Worm (Caenorhabditis elegans): ENCODE results near the gene F11D11.22.

F11D11.22 gene

ce11 chrV:18729324-18729924, 32.7 kb upstream of the F11D11.22 start, which contains the start of gene asp-19:
Gene asp-19 (minus strand): TSS chrV:18729374.
- TF ChIP-seq daf-12 (tag; optimal IDR thresholded peaks at IDR 0.05): no peak
- no peak for TF ChIP-seq hmg-11 (tag; optimal IDR thresholded peaks at IDR 0.05)
- no peak for TF ChIP-seq elt-3 (tag; optimal IDR thresholded peaks at IDR 0.05)
- TF ChIP-seq tbx-2 (tag; optimal IDR thresholded peaks at IDR 0.05): no peak
- TF ChIP-seq zag-1 (tag; optimal IDR thresholded peaks at IDR 0.05): no peak
- TF ChIP-seq elt-2 (tag; optimal IDR thresholded peaks at IDR 0.05): no peak
- no peak for TF ChIP-seq egl-27 (tag; optimal IDR thresholded peaks at IDR 0.05)
- no peak for TF ChIP-seq nhr-77 (tag; optimal IDR thresholded peaks at IDR 0.05)
- no peak for TF ChIP-seq nhr-43 (tag; optimal IDR thresholded peaks at IDR 0.05; ENCODE audit: poor library complexity, severe bottlenecking)
- no peak for TF ChIP-seq ceh-82 (tag; optimal IDR thresholded peaks at IDR 0.05)
- TF ChIP-seq nhr-12 (tag; optimal IDR thresholded peaks at IDR 0.05): no peak
- TF ChIP-seq nhr-67 (tag; optimal IDR thresholded peaks at IDR 0.05): no peak
- no peak for TF ChIP-seq egl-5 (tag; optimal IDR thresholded peaks at IDR 0.05)
- no peak for TF ChIP-seq elt-1 (tag; optimal IDR thresholded peaks at IDR 0.05)
- no peak for TF ChIP-seq ztf-11 (tag; optimal IDR thresholded peaks at IDR 0.05)

ce11 chrV:18731579-18732041, 30.5 kb upstream of the F11D11.22 start, which contains the start of the genes asp-18 and scl-19:
Gene asp-18 (minus strand): TSS chrV:18731679.
Gene scl-19 (plus strand): TSS chrV:18731991.
- TF ChIP-seq jun-1 (tag; optimal IDR thresholded peaks at IDR 0.05) (no peak), mdl-1 (tag; optimal IDR thresholded peaks at IDR 0.05) (no peak), sea-2 (GFP tag; optimal IDR thresholded peaks at IDR 0.05) (no peak), lin-39 (tag; optimal IDR thresholded peaks at IDR 0.05) (no peak), elt-3 (tag; optimal IDR thresholded peaks at IDR 0.05) (no peak), ceh-28 (tag; optimal IDR thresholded peaks at IDR 0.05) (no peak), unc-39 (tag; optimal IDR thresholded peaks at IDR 0.05) (no peak)

ce11 chrV:18733942-18734341, 28.2 kb upstream of the F11D11.22 start:
- no peak for TF ChIP-seq nhr-11 (tag; optimal IDR thresholded peaks at IDR 0.05)
- TF ChIP-seq daf-12 (tag; optimal IDR thresholded peaks at IDR 0.05): no peak
- no peak for TF ChIP-seq ztf-4 (tag; optimal IDR thresholded peaks at IDR 0.05)
- no peak for TF ChIP-seq mml-1 (tag; optimal IDR thresholded peaks at IDR 0.05)
- no peak for TF ChIP-seq egl-5 (tag; optimal IDR thresholded peaks at IDR 0.05)
- no peak for TF ChIP-seq lin-15B (tag; optimal IDR thresholded peaks at IDR 0.05)

ce11 chrV:18734381-18734780, 27.8 kb upstream of the F11D11.22 start, which contains the start of gene scl-20:
Gene scl-20 (minus strand): TSS chrV:18734481.
- TF ChIP-seq nhr-12 (tag; optimal IDR thresholded peaks at IDR 0.05): no peak
- TF ChIP-seq lin-15B (tag; optimal IDR thresholded peaks at IDR 0.05): no peak

ce11 chrV:18737646-18738045, 24.5 kb upstream of the F11D11.22 start:
- TF ChIP-seq ceh-16 (tag; optimal IDR thresholded peaks at IDR 0.05): no peak
- no peak for TF ChIP-seq nhr-76 (tag; optimal IDR thresholded peaks at IDR 0.05)
- no peak for TF ChIP-seq nhr-43 (tag; optimal IDR thresholded peaks at IDR 0.05; ENCODE audit: poor library complexity, severe bottlenecking)
- no peak for TF ChIP-seq fkh-10 (GFP tag; optimal IDR thresholded peaks at IDR 0.05)
- no peak for TF ChIP-seq nfya-1 (tag; optimal IDR thresholded peaks at IDR 0.05; ENCODE audit: insufficient read depth)
- no peak for TF ChIP-seq fos-1 (tag; optimal IDR thresholded peaks at IDR 0.05)
- no peak for TF ChIP-seq nhr-28 (tag; optimal IDR thresholded peaks at IDR 0.05)
- no peak for TF ChIP-seq tbx-2 (tag; optimal IDR thresholded peaks at IDR 0.05)
- no peak for TF ChIP-seq nhr-25 (tag; optimal IDR thresholded peaks at IDR 0.05)
- TF ChIP-seq elt-2 (tag; optimal IDR thresholded peaks at IDR 0.05): no peak
- TF ChIP-seq nhr-12 (tag; optimal IDR thresholded peaks at IDR 0.05): no peak
- no peak for TF ChIP-seq unc-62 (GFP tag; optimal IDR thresholded peaks at IDR 0.05)
- TF ChIP-seq elt-3 (tag; optimal IDR thresholded peaks at IDR 0.05): no peak
- TF ChIP-seq ztf-11 (tag; optimal IDR thresholded peaks at IDR 0.05): no peak
- TF ChIP-seq lsy-12 (tag; optimal IDR thresholded peaks at IDR 0.05): no peak
